Worm (Caenorhabditis elegans): ENCODE results near the gene gst-2.

Gene gst-2

DNA sequence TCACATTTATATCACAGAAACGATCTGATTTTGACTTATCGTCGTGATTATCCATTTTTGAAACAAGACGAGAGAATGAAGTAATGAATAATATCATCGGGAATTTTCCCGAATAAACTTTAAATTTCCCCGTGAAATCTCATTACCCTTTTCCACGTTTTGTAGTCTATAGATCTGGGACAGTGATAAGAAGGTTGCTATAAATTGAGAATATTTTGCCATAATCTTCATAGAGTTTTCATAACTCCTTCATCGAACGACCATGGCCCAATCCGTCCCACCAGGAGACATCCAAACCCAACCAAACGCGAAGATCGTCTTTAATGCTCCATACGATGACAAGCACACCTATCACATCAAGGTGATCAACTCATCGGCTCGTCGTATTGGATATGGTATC is 46.7 kb downstream of the gst-2 start, which contains the start of the genes C04G2.5 and msp-36:
C04G2.5 (minus strand) TSS at position 101 of the 400 bp plus-strand sequence.
msp-36 (plus strand) TSS at position 263 of the 400 bp plus-strand sequence.
- TF ChIP-seq ref-1 (GFP tag; conservative IDR thresholded peaks at IDR 0.05), result no peak
- TF ChIP-seq med-1 (GFP tag; optimal IDR thresholded peaks at IDR 0.05; ENCODE audit: insufficient read depth), result no peak
- no peak for TF ChIP-seq ztf-23 (GFP tag; IDR thresholded peaks at IDR 0.05)
- no peak for TF ChIP-seq tab-1 (GFP tag; IDR thresholded peaks at IDR 0.05)
- TF ChIP-seq T22C8.4 (GFP tag; IDR thresholded peaks at IDR 0.05), result no peak
- TF ChIP-seq ztf-29 (GFP tag; IDR thresholded peaks at IDR 0.05), result no peak
- no peak for TF ChIP-seq flt-1 (GFP tag; IDR thresholded peaks at IDR 0.05)
- no peak for TF ChIP-seq klf-2 (GFP tag; conservative IDR thresholded peaks at IDR 0.05)
- TF ChIP-seq cog-1 (tag; optimal IDR thresholded peaks at IDR 0.05), result no peak

DNA sequence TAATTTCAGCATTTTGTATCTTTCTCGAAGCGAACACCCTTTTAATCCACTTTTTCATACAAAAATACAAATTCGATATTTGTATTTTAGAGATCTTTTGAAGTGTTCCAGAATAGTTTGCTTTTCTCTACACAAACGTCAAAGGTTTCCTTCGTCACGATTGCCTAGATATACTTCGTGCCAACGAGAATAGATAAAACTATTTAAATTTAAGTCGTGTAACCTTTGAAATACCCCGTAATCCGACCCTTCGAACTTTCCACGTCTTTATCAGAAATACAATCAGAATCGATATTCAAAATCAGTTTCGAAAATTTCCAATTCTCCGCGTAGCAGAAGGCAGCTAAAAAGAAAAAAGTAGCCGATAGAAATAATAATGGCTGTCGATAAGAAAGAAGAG is 51.5 kb downstream of the gst-2 start, which contains the start of gene ttbk-5:
ttbk-5 (plus strand) TSS at position 301 of the 400 bp plus-strand sequence.
- TF ChIP-seq med-1 (GFP tag; optimal IDR thresholded peaks at IDR 0.05; ENCODE audit: insufficient read depth) (no peak), ztf-23 (GFP tag; IDR thresholded peaks at IDR 0.05) (no peak)

Measured in whole organism, midembryonic.